Worm (Caenorhabditis elegans) whole organism, L4 larva: Measurements from ENCODE around the gene F49F1.2.

Experiments used
- ama-1 ChIP-seq: fragments of 150-350 bp; optimal IDR thresholded peaks from 2 replicates; lab custom pipeline; 2014; ENCODE audit warnings: inconsistent platforms, mixed read lengths
- dve-1 ChIP-seq: sonication (generic microtip); optimal IDR thresholded peaks from 2 replicates; lab custom pipeline; 2017; ENCODE audit warnings: antibody characterized with exemption, mild to moderate bottlenecking, missing genetic modification characterization, missing compliant biosample characterization; ENCODE audit not compliant: insufficient read depth
- gei-8 ChIP-seq: fragments of 200-800 bp; sonication (Bioruptor generic); optimal IDR thresholded peaks from 2 replicates; lab custom pipeline; 2018; ENCODE audit warnings: mild to moderate bottlenecking, missing genetic modification characterization, missing compliant biosample characterization
- lin-13 ChIP-seq: fragments of 150-350 bp; optimal IDR thresholded peaks from 2 replicates; lab custom pipeline; 2014; ENCODE audit warnings: missing biosample characterization, missing genetic modification reagents, missing genetic modification characterization
- nhr-237 ChIP-seq: sonication (generic microtip); optimal IDR thresholded peaks from 2 replicates; lab custom pipeline; 2017; ENCODE audit warnings: missing biosample characterization, missing genetic modification characterization
- skn-1 ChIP-seq: fragments of 150-350 bp; optimal IDR thresholded peaks from 2 replicates; lab custom pipeline; 2014; ENCODE audit warnings: missing biosample characterization, missing genetic modification characterization
- snpc-4 ChIP-seq: fragments of 150-350 bp; optimal IDR thresholded peaks from 2 replicates; lab custom pipeline; 2014; ENCODE audit warnings: missing biosample characterization, missing genetic modification characterization
- ztf-11 ChIP-seq: fragments of 150-350 bp; optimal IDR thresholded peaks from 2 replicates; lab custom pipeline; 2014; ENCODE audit warnings: missing biosample characterization, missing genetic modification characterization

DNA sequence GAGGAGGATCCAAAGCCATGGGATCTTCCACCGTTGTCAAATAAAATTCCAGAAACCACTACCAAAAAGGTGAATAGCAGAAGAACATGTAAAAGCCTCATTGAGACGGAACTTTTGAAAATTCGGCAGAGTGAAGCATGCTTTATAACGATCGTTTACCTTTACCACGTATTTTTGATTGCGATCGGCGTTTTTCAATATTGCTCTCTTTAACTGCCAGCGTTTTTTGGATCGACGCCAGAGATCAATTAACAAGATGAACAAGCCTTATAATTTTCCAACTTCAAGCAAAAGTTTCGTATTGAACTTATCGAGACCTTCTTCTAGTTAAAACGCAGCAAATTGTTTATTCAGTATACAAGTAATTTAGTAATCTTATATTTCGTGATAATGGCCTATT is 23.3 kb downstream of the F49F1.2 start, which contains the start of gene F49F1.10:
- TF ChIP-seq snpc-4 (no peak), ama-1 (lab: Kevin White, UChicago) (no peak), gei-8 (GFP tag; lab: Kevin White, UChicago) (no peak), ztf-11 (tag; lab: Kevin White, UChicago) (no peak), lin-13 (GFP tag; lab: Kevin White, UChicago) (no peak), skn-1 (tag; lab: Kevin White, UChicago) (no peak), nhr-237 (no peak), dve-1 (tag; lab: Kevin White, UChicago) (no peak)
